Worm (Caenorhabditis elegans) whole organism, mixed stage, embryonic: ENCODE results near the gene sedl-1.

Experiments used
- M03D4.4 ChIP-seq: sonication (generic microtip); optimal IDR thresholded peaks from 2 replicates; lab custom pipeline; 2017; ENCODE audit warnings: mild to moderate bottlenecking, missing genetic modification characterization, missing compliant biosample characterization
- bed-3 ChIP-seq: fragments of 200-800 bp; sonication (Bioruptor generic); optimal IDR thresholded peaks from 3 replicates; lab custom pipeline; 2018; ENCODE audit warnings: mild to moderate bottlenecking, missing genetic modification characterization, moderate library complexity, missing compliant biosample characterization
- blmp-1 ChIP-seq: fragments of 150-350 bp; optimal IDR thresholded peaks from 2 replicates; lab custom pipeline; 2014; ENCODE audit warnings: missing biosample characterization, missing genetic modification characterization
- ceh-39 ChIP-seq: fragments of 150-350 bp; optimal IDR thresholded peaks from 2 replicates; lab custom pipeline; 2014; ENCODE audit warnings: missing biosample characterization, missing genetic modification characterization
- ceh-43 ChIP-seq: fragments of 200-800 bp; sonication (Bioruptor generic); optimal IDR thresholded peaks from 2 replicates; lab custom pipeline; 2018; ENCODE audit warnings: mild to moderate bottlenecking, missing genetic modification characterization, moderate library complexity, missing compliant biosample characterization
- ceh-83 ChIP-seq: fragments of 200-800 bp; sonication (Bioruptor generic); optimal IDR thresholded peaks from 2 replicates; lab custom pipeline; 2018; ENCODE audit warnings: mild to moderate bottlenecking, missing genetic modification characterization, missing compliant biosample characterization
- ces-1 ChIP-seq: fragments of 150-350 bp; optimal IDR thresholded peaks from 2 replicates; lab custom pipeline; 2014; ENCODE audit warnings: missing biosample characterization, missing genetic modification reagents, missing genetic modification characterization
- drap-1 ChIP-seq: fragments of 200-800 bp; sonication (Bioruptor generic); optimal IDR thresholded peaks from 3 replicates; lab custom pipeline; 2018; ENCODE audit warnings: mild to moderate bottlenecking, missing genetic modification characterization, missing compliant biosample characterization
- elt-1 ChIP-seq: sonication (generic microtip); optimal IDR thresholded peaks from 2 replicates; lab custom pipeline; 2017; ENCODE audit warnings: missing genetic modification characterization, mild to moderate bottlenecking, missing compliant biosample characterization, antibody characterized with exemption, moderate library complexity, borderline replicate concordance; ENCODE audit not compliant: insufficient read depth
- elt-3 ChIP-seq: fragments of 150-350 bp; optimal IDR thresholded peaks from 2 replicates; lab custom pipeline; 2014; ENCODE audit warnings: missing biosample characterization, missing genetic modification characterization
- flh-1 ChIP-seq: fragments of 200-800 bp; sonication (Bioruptor generic); optimal IDR thresholded peaks from 2 replicates; lab custom pipeline; 2018; ENCODE audit warnings: mild to moderate bottlenecking, missing genetic modification characterization, moderate library complexity, missing compliant biosample characterization
- ham-2 ChIP-seq: fragments of 200-800 bp; sonication (Bioruptor generic); optimal IDR thresholded peaks from 2 replicates; lab custom pipeline; 2018; ENCODE audit warnings: mild to moderate bottlenecking, missing genetic modification characterization, missing compliant biosample characterization
- lin-13 ChIP-seq: fragments of 150-350 bp; optimal IDR thresholded peaks from 2 replicates; lab custom pipeline; 2014; ENCODE audit warnings: missing biosample characterization, missing genetic modification characterization
- lin-32 ChIP-seq: fragments of 200-800 bp; sonication (Bioruptor generic); optimal IDR thresholded peaks from 2 replicates; lab custom pipeline; 2018; ENCODE audit warnings: mild to moderate bottlenecking, missing genetic modification characterization, missing compliant biosample characterization
- lsy-2 ChIP-seq: fragments of 150-350 bp; optimal IDR thresholded peaks from 2 replicates; lab custom pipeline; 2014; ENCODE audit warnings: missing biosample characterization, missing genetic modification characterization
- mab-5 ChIP-seq: fragments of 150-350 bp; optimal IDR thresholded peaks from 2 replicates; lab custom pipeline; 2014; ENCODE audit warnings: missing biosample characterization, missing genetic modification characterization
- mep-1 ChIP-seq: fragments of 150-350 bp; optimal IDR thresholded peaks from 2 replicates; lab custom pipeline; 2017; ENCODE audit warnings: missing biosample characterization, missing genetic modification reagents, missing genetic modification characterization, inconsistent platforms
- mls-2 ChIP-seq: sonication (generic microtip); optimal IDR thresholded peaks from 2 replicates; lab custom pipeline; 2016; ENCODE audit warnings: mild to moderate bottlenecking, missing genetic modification characterization, moderate library complexity, missing compliant biosample characterization
- nhr-12 ChIP-seq: fragments of 150-350 bp; optimal IDR thresholded peaks from 2 replicates; lab custom pipeline; 2014; ENCODE audit warnings: missing biosample characterization, missing genetic modification characterization
- nhr-2 ChIP-seq: fragments of 150-350 bp; optimal IDR thresholded peaks from 2 replicates; lab custom pipeline; 2014; ENCODE audit warnings: missing biosample characterization, missing genetic modification characterization
- nhr-237 ChIP-seq: fragments of 150-350 bp; optimal IDR thresholded peaks from 2 replicates; lab custom pipeline; 2014; ENCODE audit warnings: missing biosample characterization, missing genetic modification characterization
- nhr-28 ChIP-seq: fragments of 150-350 bp; optimal IDR thresholded peaks from 2 replicates; lab custom pipeline; 2014; ENCODE audit warnings: missing biosample characterization, missing genetic modification characterization
- nhr-76 ChIP-seq: sonication (generic microtip); optimal IDR thresholded peaks from 2 replicates; lab custom pipeline; 2017; ENCODE audit warnings: missing biosample characterization, missing genetic modification characterization
- pha-4 ChIP-seq: fragments of 150-350 bp; optimal IDR thresholded peaks from 2 replicates; lab custom pipeline; 2018; ENCODE audit warnings: missing biosample characterization, missing genetic modification reagents, missing genetic modification characterization
- sem-2 ChIP-seq: fragments of 200-800 bp; sonication (Bioruptor generic); optimal IDR thresholded peaks from 2 replicates; lab custom pipeline; 2018; ENCODE audit warnings: mild to moderate bottlenecking, missing genetic modification characterization, missing compliant biosample characterization
- snpc-4 ChIP-seq: fragments of 150-350 bp; optimal IDR thresholded peaks from 2 replicates; lab custom pipeline; 2014; ENCODE audit warnings: missing biosample characterization, missing genetic modification characterization
- sptf-1 ChIP-seq: sonication (generic microtip); optimal IDR thresholded peaks from 2 replicates; lab custom pipeline; 2017; ENCODE audit warnings: mild to moderate bottlenecking, missing genetic modification characterization, moderate library complexity, missing compliant biosample characterization
- tbx-8 ChIP-seq: fragments of 200-800 bp; sonication (Bioruptor generic); optimal IDR thresholded peaks from 2 replicates; lab custom pipeline; 2018; ENCODE audit warnings: mild to moderate bottlenecking, missing genetic modification characterization, moderate library complexity, missing compliant biosample characterization
- unc-120 ChIP-seq: sonication (generic microtip); optimal IDR thresholded peaks from 2 replicates; lab custom pipeline; 2017; ENCODE audit warnings: missing genetic modification characterization, missing compliant biosample characterization; ENCODE audit not compliant: poor library complexity, severe bottlenecking
- unc-39 ChIP-seq: fragments of 150-350 bp; optimal IDR thresholded peaks from 2 replicates; lab custom pipeline; 2014; ENCODE audit warnings: missing biosample characterization, missing genetic modification characterization
- unc-62 ChIP-seq: fragments of 150-350 bp; optimal IDR thresholded peaks from 2 replicates; lab custom pipeline; 2014; ENCODE audit warnings: missing biosample characterization, missing genetic modification reagents, missing genetic modification characterization
- zip-8 ChIP-seq: fragments of 150-350 bp; optimal IDR thresholded peaks from 2 replicates; lab custom pipeline; 2014; ENCODE audit warnings: missing biosample characterization, missing genetic modification characterization

The sedl-1 gene

DNA sequence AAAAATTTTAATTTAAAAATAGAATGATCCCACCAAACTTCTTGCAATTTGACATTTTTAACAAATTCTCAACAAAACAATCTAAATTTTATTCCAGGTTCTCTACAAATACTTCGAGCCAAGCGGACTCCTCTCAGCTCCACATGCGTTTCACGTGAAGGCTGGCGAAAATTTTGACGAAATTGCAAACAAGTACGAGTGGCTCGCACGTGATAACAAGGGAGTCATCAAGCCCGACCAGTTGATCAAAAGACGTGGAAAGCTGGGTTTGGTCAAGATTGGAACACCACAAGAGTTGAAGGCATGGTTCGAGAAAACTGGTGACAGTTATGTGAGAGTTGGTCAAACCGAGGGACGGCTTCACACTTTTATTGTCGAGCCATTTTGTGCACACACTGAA, 39.6 kb upstream of the sedl-1 start:
- no peak for TF ChIP-seq tbx-8 (GFP tag; lab: Kevin White, UChicago)
- no peak for TF ChIP-seq mab-5
- no peak for TF ChIP-seq mls-2 (tag; lab: Kevin White, UChicago)
- TF ChIP-seq ceh-43 (GFP tag; lab: Kevin White, UChicago), result no peak
- no peak for TF ChIP-seq sptf-1 (tag; lab: Kevin White, UChicago)
- TF ChIP-seq nhr-2 (tag; lab: Kevin White, UChicago), result no peak
- no peak for TF ChIP-seq mep-1 (tag; lab: Kevin White, UChicago)

DNA sequence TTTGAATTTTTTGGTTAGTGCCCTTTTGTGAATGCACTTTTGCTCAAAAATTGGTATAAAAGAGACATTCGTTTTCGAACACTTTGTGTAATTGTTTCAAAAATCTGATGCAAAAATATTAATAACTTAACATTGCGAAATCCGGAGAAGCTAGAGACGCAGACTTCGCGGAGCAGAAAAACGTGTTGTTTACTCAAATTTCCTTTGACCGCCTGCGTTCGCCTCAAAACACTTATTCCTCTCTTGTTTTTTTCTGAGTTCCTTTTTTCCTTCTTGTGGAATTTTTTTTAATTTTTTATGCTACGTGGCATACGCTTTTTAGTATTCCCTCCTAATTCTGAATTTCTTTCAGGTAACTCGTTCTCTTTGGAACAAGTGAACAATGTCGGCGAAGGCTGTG, 39.1 kb upstream of the sedl-1 start, which contains the start of gene acly-1:
TSS of gene acly-1 (plus strand) at position 353 of the 400 bp plus-strand sequence.
- TF ChIP-seq ham-2 (GFP tag; lab: Kevin White, UChicago) (no peak), mep-1 (tag; lab: Kevin White, UChicago) (no peak), drap-1 (no peak), elt-1 (tag; lab: Kevin White, UChicago) (no peak), tbx-8 (GFP tag; lab: Kevin White, UChicago) (no peak), bed-3 (GFP tag; lab: Kevin White, UChicago) (no peak), sptf-1 (tag; lab: Kevin White, UChicago) (no peak), lsy-2 (no peak), nhr-28 (tag; lab: Kevin White, UChicago) (no peak), ceh-83 (GFP tag; lab: Kevin White, UChicago) (no peak), unc-62 (no peak), blmp-1 (tag; lab: Kevin White, UChicago) (no peak), snpc-4 (tag; lab: Kevin White, UChicago) (no peak)
- TF ChIP-seq, all 35 proteins: peak for 0

DNA sequence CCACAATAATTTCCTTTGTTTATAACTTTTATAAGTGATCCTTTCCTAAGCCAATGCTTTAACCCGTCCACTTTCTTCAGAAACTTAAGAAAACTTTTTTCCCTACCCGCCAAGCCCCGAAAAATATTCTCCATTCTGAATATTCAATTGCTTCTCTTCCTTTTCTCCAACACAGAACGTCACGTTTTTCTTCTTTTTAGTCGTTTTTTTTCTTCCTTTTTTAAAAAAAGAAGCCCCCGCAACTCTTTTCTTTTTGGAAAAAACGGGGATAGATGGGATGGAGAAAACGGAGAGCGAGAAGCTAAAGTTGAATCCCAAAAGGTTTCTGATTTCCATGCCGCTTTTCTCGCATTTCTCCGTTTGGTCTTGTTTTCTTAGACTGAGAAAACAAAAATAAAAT, 38.5 kb upstream of the sedl-1 start:
- no peak for TF ChIP-seq zip-8 (tag; lab: Kevin White, UChicago)
- no peak for TF ChIP-seq lin-32 (GFP tag; lab: Kevin White, UChicago)
- no peak for TF ChIP-seq nhr-28 (tag; lab: Kevin White, UChicago)
- TF ChIP-seq nhr-2 (tag; lab: Kevin White, UChicago), result no peak
- TF ChIP-seq unc-120 (tag; lab: Kevin White, UChicago), result no peak
- TF ChIP-seq ceh-83 (GFP tag; lab: Kevin White, UChicago), result no peak
- TF ChIP-seq ceh-43 (GFP tag; lab: Kevin White, UChicago), result no peak
- no peak for TF ChIP-seq ceh-39 (tag; lab: Kevin White, UChicago)
- TF ChIP-seq sem-2 (GFP tag; lab: Kevin White, UChicago), result no peak
- TF ChIP-seq sptf-1 (tag; lab: Kevin White, UChicago), result no peak
- no peak for TF ChIP-seq lsy-2
- TF ChIP-seq nhr-12 (tag; lab: Kevin White, UChicago), result no peak
- no peak for TF ChIP-seq M03D4.4 (tag; lab: Kevin White, UChicago)
- no peak for TF ChIP-seq unc-39 (tag; lab: Kevin White, UChicago)
- no peak for TF ChIP-seq mls-2 (tag; lab: Kevin White, UChicago)
- no peak for TF ChIP-seq lin-13
- no peak for TF ChIP-seq flh-1 (GFP tag; lab: Kevin White, UChicago)
- no peak for TF ChIP-seq blmp-1 (tag; lab: Kevin White, UChicago)
- TF ChIP-seq unc-62, result no peak
- TF ChIP-seq ham-2 (GFP tag; lab: Kevin White, UChicago), result no peak

- peak; percentile 18 for TF ChIP-seq elt-3 (tag; lab: Kevin White, UChicago)
- TF ChIP-seq nhr-237, result no peak
- no peak for TF ChIP-seq mab-5
- TF ChIP-seq ceh-39 (tag; lab: Kevin White, UChicago), result no peak
These were observed 37.9 kb upstream of the sedl-1 start for ce11 chrX:1477932-1478331.

ce11 chrX:1476005-1476404, 35.9 kb upstream of the sedl-1 start:
- TF ChIP-seq nhr-237, result no peak
- no peak for TF ChIP-seq lin-32 (GFP tag; lab: Kevin White, UChicago)
- no peak for TF ChIP-seq ceh-43 (GFP tag; lab: Kevin White, UChicago)
- no peak for TF ChIP-seq unc-120 (tag; lab: Kevin White, UChicago)
- no peak for TF ChIP-seq sptf-1 (tag; lab: Kevin White, UChicago)
- no peak for TF ChIP-seq ceh-83 (GFP tag; lab: Kevin White, UChicago)
- no peak for TF ChIP-seq pha-4 (tag; lab: Kevin White, UChicago)
- TF ChIP-seq snpc-4 (tag; lab: Kevin White, UChicago), result no peak
- TF ChIP-seq mab-5, result no peak
- no peak for TF ChIP-seq tbx-8 (GFP tag; lab: Kevin White, UChicago)
- TF ChIP-seq ces-1 (GFP tag; lab: Kevin White, UChicago), result no peak
- TF ChIP-seq mep-1 (tag; lab: Kevin White, UChicago), result no peak
- no peak for TF ChIP-seq nhr-76
- TF ChIP-seq blmp-1 (tag; lab: Kevin White, UChicago), result no peak
- no peak for TF ChIP-seq nhr-12 (tag; lab: Kevin White, UChicago)
- no peak for TF ChIP-seq zip-8 (tag; lab: Kevin White, UChicago)
- no peak for TF ChIP-seq sem-2 (GFP tag; lab: Kevin White, UChicago)
- TF ChIP-seq nhr-2 (tag; lab: Kevin White, UChicago), result no peak
- no peak for TF ChIP-seq nhr-28 (tag; lab: Kevin White, UChicago)
- TF ChIP-seq unc-62, result no peak
